Fruit fly (Drosophila melanogaster) whole organism, embryonic: ENCODE data around the gene CG43321.

Experiments
- Atf3 ChIP-seq: fragments of 200-800 bp; sonication (Bioruptor generic); optimal IDR thresholded peaks from 3 replicates; lab custom pipeline; 2016; ENCODE audit warnings: missing biosample characterization, missing genetic modification characterization
- Blimp-1 ChIP-seq: fragments of 200-800 bp; sonication (Bioruptor generic); optimal IDR thresholded peaks from 3 replicates; lab custom pipeline; 2018; ENCODE audit warnings: missing biosample characterization, missing genetic modification characterization, mild to moderate bottlenecking, moderate library complexity, missing genetic modification reagents
- CG10462 ChIP-seq: fragments of 200-800 bp; sonication (Bioruptor generic); optimal IDR thresholded peaks from 2 replicates; lab custom pipeline; 2016; ENCODE audit warnings: missing biosample characterization, missing genetic modification characterization
- CG11085 ChIP-seq: fragments of 200-800 bp; sonication (Bioruptor generic); IDR thresholded peaks from 2 replicates; pipeline ENCODE4 v1.3.6; 2022; ENCODE audit warnings: missing biosample characterization, missing genetic modification characterization
- CG12769 ChIP-seq: fragments of 200-800 bp; sonication (Bioruptor generic); optimal IDR thresholded peaks from 2 replicates; lab custom pipeline; 2019; ENCODE audit warnings: missing biosample characterization, mild to moderate bottlenecking, missing genetic modification characterization, moderate library complexity
- CG12942 ChIP-seq: fragments of 200-800 bp; sonication (Bioruptor generic); optimal IDR thresholded peaks from 3 replicates; lab custom pipeline; 2016; ENCODE audit warnings: missing biosample characterization, missing genetic modification characterization
- CG13424 ChIP-seq: fragments of 200-800 bp; sonication (Bioruptor generic); optimal IDR thresholded peaks from 2 replicates; lab custom pipeline; 2019; ENCODE audit warnings: missing biosample characterization, mild to moderate bottlenecking, missing genetic modification characterization, moderate library complexity
- CG14860 ChIP-seq: fragments of 200-800 bp; sonication (Bioruptor generic); IDR thresholded peaks from 3 replicates; pipeline ENCODE4 v1.3.6; 2022; ENCODE audit warnings: missing biosample characterization, missing genetic modification characterization; ENCODE audit not compliant: partially characterized antibody
- CG16779 ChIP-seq: fragments of 200-800 bp; sonication (Bioruptor generic); IDR thresholded peaks from 2 replicates; pipeline ENCODE4 v1.3.6; 2022; ENCODE audit warnings: missing biosample characterization, missing genetic modification characterization
- CG2199 ChIP-seq: fragments of 200-800 bp; sonication (Bioruptor generic); IDR thresholded peaks from 3 replicates; pipeline ENCODE4 v1.3.6; 2022; ENCODE audit warnings: missing biosample characterization, missing genetic modification characterization
- CG4360 ChIP-seq: fragments of 200-800 bp; sonication (Bioruptor generic); IDR thresholded peaks from 2 replicates; pipeline ENCODE4 v1.3.6; 2022; ENCODE audit warnings: missing biosample characterization, missing genetic modification characterization
- CG4730 ChIP-seq: fragments of 200-800 bp; sonication (Bioruptor generic); IDR thresholded peaks from 2 replicates; pipeline ENCODE4 v1.3.6; 2022; ENCODE audit warnings: missing biosample characterization, missing genetic modification characterization
- CG5180 ChIP-seq: fragments of 200-800 bp; sonication (Bioruptor generic); optimal IDR thresholded peaks from 3 replicates; lab custom pipeline; 2017; ENCODE audit warnings: missing biosample characterization, missing genetic modification characterization, mild to moderate bottlenecking, moderate library complexity, missing genetic modification reagents
- CG7556 ChIP-seq: fragments of 200-800 bp; sonication (Bioruptor generic); optimal IDR thresholded peaks from 2 replicates; lab custom pipeline; 2017; ENCODE audit warnings: missing biosample characterization, mild to moderate bottlenecking, missing genetic modification characterization
- CTCF ChIP-seq: fragments of 200-800 bp; sonication (Bioruptor generic); optimal IDR thresholded peaks from 2 replicates; lab custom pipeline; 2017; ENCODE audit warnings: missing biosample characterization, mild to moderate bottlenecking, missing genetic modification characterization, moderate library complexity
- Hey ChIP-seq: fragments of 200-800 bp; sonication (Bioruptor generic); optimal IDR thresholded peaks from 3 replicates; lab custom pipeline; 2018; ENCODE audit warnings: missing biosample characterization, mild to moderate bottlenecking, missing genetic modification characterization
- Nf-YB ChIP-seq: fragments of 200-800 bp; sonication (Bioruptor generic); optimal IDR thresholded peaks from 3 replicates; lab custom pipeline; 2019; ENCODE audit warnings: missing biosample characterization, mild to moderate bottlenecking, missing genetic modification characterization, moderate library complexity
- Sry-δ ChIP-seq: fragments of 200-800 bp; sonication (Bioruptor generic); optimal IDR thresholded peaks from 2 replicates; lab custom pipeline; 2016; ENCODE audit warnings: missing biosample characterization, missing genetic modification characterization
- YL-1 ChIP-seq: fragments of 200-800 bp; sonication (Bioruptor generic); optimal IDR thresholded peaks from 3 replicates; lab custom pipeline; 2017; ENCODE audit warnings: missing biosample characterization, mild to moderate bottlenecking, missing genetic modification characterization
- abd-A ChIP-seq: fragments of 200-800 bp; sonication (Bioruptor generic); optimal IDR thresholded peaks from 3 replicates; lab custom pipeline; 2019; ENCODE audit warnings: missing biosample characterization, mild to moderate bottlenecking, missing genetic modification characterization, moderate library complexity
- ash1 ChIP-seq: fragments of 200-800 bp; sonication (Bioruptor generic); optimal IDR thresholded peaks from 2 replicates; lab custom pipeline; 2018; ENCODE audit warnings: missing biosample characterization, mild to moderate bottlenecking, missing genetic modification characterization
- bigmax ChIP-seq: fragments of 200-800 bp; sonication (Bioruptor generic); optimal IDR thresholded peaks from 2 replicates; lab custom pipeline; 2018; ENCODE audit warnings: missing biosample characterization, mild to moderate bottlenecking, missing genetic modification characterization
- cg ChIP-seq: fragments of 200-800 bp; sonication (Bioruptor generic); optimal IDR thresholded peaks from 3 replicates; lab custom pipeline; 2019; ENCODE audit warnings: missing biosample characterization, mild to moderate bottlenecking, missing genetic modification characterization, moderate library complexity
- chinmo ChIP-seq: fragments of 200-800 bp; sonication (Bioruptor generic); IDR thresholded peaks from 4 replicates; pipeline ENCODE4 v1.3.6; 2022; ENCODE audit warnings: missing biosample characterization, missing genetic modification characterization; ENCODE audit not compliant: partially characterized antibody
- chn ChIP-seq: fragments of 200-800 bp; sonication (Bioruptor generic); optimal IDR thresholded peaks from 2 replicates; lab custom pipeline; 2016; ENCODE audit warnings: missing biosample characterization, missing genetic modification characterization
- ci ChIP-seq: fragments of 200-800 bp; sonication (Bioruptor generic); IDR thresholded peaks from 3 replicates; pipeline ENCODE4 v1.3.6; 2022; ENCODE audit warnings: missing biosample characterization, missing genetic modification characterization
- crp ChIP-seq, 2 experiments: fragments of 200-800 bp; sonication (Bioruptor generic); optimal IDR thresholded peaks; 2 replicates in 1 of 2; 3 replicates in 1 of 2; lab custom pipeline; 2017; ENCODE audit warnings: missing biosample characterization in 2 of 2, missing genetic modification characterization in 2 of 2, mild to moderate bottlenecking in 1 of 2, moderate library complexity in 1 of 2
- dm ChIP-seq: fragments of 200-800 bp; sonication (Bioruptor generic); optimal IDR thresholded peaks from 3 replicates; lab custom pipeline; 2016; ENCODE audit warnings: missing biosample characterization, missing genetic modification characterization
- eyg ChIP-seq: fragments of 200-800 bp; sonication (Bioruptor generic); optimal IDR thresholded peaks from 3 replicates; lab custom pipeline; 2016; ENCODE audit warnings: missing biosample characterization, missing genetic modification characterization
- fd102C ChIP-seq: fragments of 200-800 bp; sonication (Bioruptor generic); optimal IDR thresholded peaks from 2 replicates; lab custom pipeline; 2018; ENCODE audit warnings: missing biosample characterization, mild to moderate bottlenecking, missing genetic modification characterization, moderate library complexity
- fru ChIP-seq: fragments of >200 bp; optimal IDR thresholded peaks from 2 replicates; lab custom pipeline; 2017
- h ChIP-seq: fragments of >200 bp; optimal IDR thresholded peaks from 2 replicates; lab custom pipeline; 2017
- kni ChIP-seq: fragments of 200-800 bp; sonication (Bioruptor generic); optimal IDR thresholded peaks from 3 replicates; lab custom pipeline; 2017; ENCODE audit warnings: mild to moderate bottlenecking, missing biosample characterization, missing genetic modification reagents, missing genetic modification characterization
- org-1 ChIP-seq: fragments of 200-800 bp; sonication (Bioruptor generic); optimal IDR thresholded peaks from 2 replicates; lab custom pipeline; 2017; ENCODE audit warnings: missing biosample characterization, missing genetic modification characterization
- pros ChIP-seq: fragments of 200-800 bp; sonication (Bioruptor generic); optimal IDR thresholded peaks from 3 replicates; lab custom pipeline; 2019; ENCODE audit warnings: missing biosample characterization, mild to moderate bottlenecking, missing genetic modification characterization, moderate library complexity
- sd ChIP-seq: fragments of 200-800 bp; sonication (Bioruptor generic); optimal IDR thresholded peaks from 3 replicates; lab custom pipeline; 2018; ENCODE audit warnings: missing biosample characterization, mild to moderate bottlenecking, missing genetic modification characterization, moderate library complexity
- sens ChIP-seq: fragments of 200-800 bp; sonication (Bioruptor generic); peaks from one replicate; lab custom pipeline; 2016; ENCODE audit warnings: missing biosample characterization, missing genetic modification characterization
- sqz ChIP-seq: fragments of 200-800 bp; sonication (Bioruptor generic); optimal IDR thresholded peaks from 3 replicates; lab custom pipeline; 2018; ENCODE audit warnings: missing biosample characterization, mild to moderate bottlenecking, missing genetic modification characterization
- tx ChIP-seq: fragments of 200-800 bp; sonication (Bioruptor generic); optimal IDR thresholded peaks from 2 replicates; lab custom pipeline; 2016; ENCODE audit warnings: missing biosample characterization, missing genetic modification characterization
- vvl ChIP-seq: fragments of 200-800 bp; sonication (Bioruptor generic); IDR thresholded peaks from 2 replicates; pipeline ENCODE4 v1.3.6; 2022; ENCODE audit warnings: missing biosample characterization, missing genetic modification characterization
- zfh1 ChIP-seq: fragments of 200-800 bp; sonication (Bioruptor generic); IDR thresholded peaks from 3 replicates; pipeline ENCODE4 v1.3.6; 2022; ENCODE audit warnings: missing biosample characterization, missing genetic modification characterization

CG43321 gene

DNA sequence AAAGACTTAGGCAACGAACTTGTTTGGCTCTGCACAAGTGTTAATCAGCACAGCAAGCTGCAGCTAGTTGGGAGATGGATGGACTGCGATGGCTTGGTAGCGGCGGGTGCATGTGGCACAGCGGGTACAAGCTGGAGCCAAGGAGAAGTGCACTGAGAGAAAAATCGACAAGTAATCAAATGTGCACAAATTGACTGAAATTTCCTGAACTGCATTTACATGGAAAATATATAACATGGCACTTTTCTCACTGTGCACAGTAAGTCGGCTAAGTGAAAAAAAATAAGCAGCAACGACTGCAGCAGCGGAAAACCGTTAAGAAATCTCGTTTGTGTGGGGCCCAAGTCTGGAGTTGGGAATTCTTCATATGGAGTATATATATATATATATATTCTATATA is 21.0 kb upstream of the CG43321 start (continued):
- TF ChIP-seq CG14860 (GFP tag; lab: Robert Waterston, UW) = no peak
- no peak for TF ChIP-seq Sry-δ
- no peak for TF ChIP-seq dm (GFP tag; lab: Kevin White, UChicago)
- TF ChIP-seq CTCF = no peak
- TF ChIP-seq CG4730 = no peak

dm6 chr2L:6998736-6999135 is 13.3 kb upstream of the CG43321 start:
- TF ChIP-seq chinmo (0 out of 4 replicates have a peak, but pooled peaks have one; percentile 50), abd-A (tag; lab: Kevin White, UChicago) (peak; percentile 15), CG10462 (GFP tag; lab: Kevin White, UChicago) (no peak), sd (tag; lab: Kevin White, UChicago) (peak; percentile 94), Hey (tag; lab: Kevin White, UChicago) (no peak)
- TF ChIP-seq, all 482 proteins: peak for 3

dm6 chr2L:7004304-7004703 is 7.8 kb upstream of the CG43321 start:
- no peak for TF ChIP-seq ash1 (GFP tag; lab: Kevin White, UChicago)
- no peak for TF ChIP-seq CG11085 (GFP tag; lab: Robert Waterston, UW)
- peak; percentile 20 for TF ChIP-seq Nf-YB (GFP tag; lab: Kevin White, UChicago)
- TF ChIP-seq sd (tag; lab: Kevin White, UChicago) = peak; percentile 56
- TF ChIP-seq CG16779 = no peak
- TF ChIP-seq chinmo = 0 out of 4 replicates have a peak, but pooled peaks have one; percentile 60
- TF ChIP-seq eyg = no peak
- TF ChIP-seq CG4360 (GFP tag; lab: Robert Waterston, UW) = no peak
- peak; percentile 48 for TF ChIP-seq abd-A (tag; lab: Kevin White, UChicago)
- no peak for TF ChIP-seq YL-1 (GFP tag; lab: Kevin White, UChicago)
- no peak for TF ChIP-seq org-1 (GFP tag; lab: Kevin White, UChicago)
- TF ChIP-seq CG12769 = peak; percentile 54
- peak; percentile 20 for TF ChIP-seq sqz
- peak; percentile 31; the same call in 1 of the 2 replicates for TF ChIP-seq vvl (GFP tag; lab: Robert Waterston, UW)
- peak; percentile 80 for TF ChIP-seq Blimp-1

- TF ChIP-seq sqz (peak; percentile 67), sd (tag; lab: Kevin White, UChicago) (peak; percentile 28), tx (GFP tag; lab: Kevin White, UChicago) (no peak), pros (peak; percentile 84), chn (GFP tag; lab: Kevin White, UChicago) (no peak), cg (GFP tag; lab: Kevin White, UChicago) (peak; percentile 3), Blimp-1 (peak; percentile 1), kni (GFP tag; lab: Kevin White, UChicago) (peak; percentile 16), chinmo (0 out of 4 replicates have a peak, but pooled peaks have one; percentile 53), zfh1 (0 out of 3 replicates have a peak, but pooled peaks have one; percentile 3)
Observed at dm6 chr2L:7005489-7005888, 6.6 kb upstream of the CG43321 start.

dm6 chr2L:7007564-7007963 is 4.5 kb upstream of the CG43321 start:
- TF ChIP-seq CG12942 (GFP tag; lab: Kevin White, UChicago) (no peak), chinmo (0 out of 4 replicates have a peak, but pooled peaks have one; percentile 37), pros (peak; percentile 25), sens (peak; percentile 44), CG13424 (tag; lab: Kevin White, UChicago) (no peak), CG2199 (GFP tag; lab: Robert Waterston, UW) (0 out of 3 replicates have a peak, but pooled peaks have one; percentile 80), ci (0 out of 3 replicates have a peak, but pooled peaks have one; percentile 22), bigmax (GFP tag; lab: Kevin White, UChicago) (peak; percentile 31), h (lab: Kevin White, UChicago) (no peak), Atf3 (GFP tag; lab: Kevin White, UChicago) (no peak), fd102C (GFP tag; lab: Kevin White, UChicago) (no peak), fru (lab: Kevin White, UChicago) (no peak), CG4360 (GFP tag; lab: Robert Waterston, UW) (peak; percentile 74), CG5180 (GFP tag; lab: Kevin White, UChicago) (no peak), CG7556 (no peak), crp (GFP tag; optimal IDR thresholded peaks at IDR 0.05; lab: Kevin White, UChicago) (no peak), Blimp-1 (peak; percentile 86)
